Worm (Caenorhabditis elegans) whole organism, late embryonic: Measurements from ENCODE around the gene C26E6.1.

ENCODE experiments used
- che-1 ChIP-seq: sonication (generic microtip); optimal IDR thresholded peaks from 2 replicates; lab custom pipeline; 2016; ENCODE audit warnings: mild to moderate bottlenecking, missing genetic modification characterization, missing compliant biosample characterization
- ets-4 ChIP-seq: sonication (generic microtip); optimal IDR thresholded peaks from 2 replicates; lab custom pipeline; 2016; ENCODE audit warnings: missing genetic modification characterization, missing compliant biosample characterization
- fax-1 ChIP-seq: sonication (generic microtip); optimal IDR thresholded peaks from 2 replicates; lab custom pipeline; 2016; ENCODE audit warnings: missing genotype, missing genetic modification characterization, missing compliant biosample characterization
- gmeb-2 ChIP-seq: sonication (generic microtip); optimal IDR thresholded peaks from 2 replicates; lab custom pipeline; 2016; ENCODE audit warnings: missing genetic modification characterization, inconsistent platforms, missing compliant biosample characterization
- lin-11 ChIP-seq: fragments of 200-800 bp; sonication (Bioruptor generic); optimal IDR thresholded peaks from 2 replicates; lab custom pipeline; 2018; ENCODE audit warnings: mild to moderate bottlenecking, missing genetic modification characterization, missing compliant biosample characterization
- mec-3 ChIP-seq: sonication (generic microtip); optimal IDR thresholded peaks from 2 replicates; lab custom pipeline; 2016; ENCODE audit warnings: borderline replicate concordance, missing genetic modification characterization, missing compliant biosample characterization
- nhr-11 ChIP-seq: fragments of 150-350 bp; optimal IDR thresholded peaks from 2 replicates; lab custom pipeline; 2014; ENCODE audit warnings: missing biosample characterization, missing genetic modification characterization
- pha-4 ChIP-seq: fragments of 150-350 bp; optimal IDR thresholded peaks from 2 replicates; lab custom pipeline; 2018; ENCODE audit warnings: missing biosample characterization, missing genetic modification reagents, missing genetic modification characterization
- tbx-2 ChIP-seq: sonication (generic microtip); optimal IDR thresholded peaks from 2 replicates; lab custom pipeline; 2016; ENCODE audit warnings: missing genetic modification characterization, missing compliant biosample characterization
- unc-42 ChIP-seq: sonication (generic microtip); optimal IDR thresholded peaks from 2 replicates; lab custom pipeline; 2016; ENCODE audit warnings: missing genotype, missing genetic modification characterization, missing compliant biosample characterization
- unc-55 ChIP-seq: sonication (generic microtip); optimal IDR thresholded peaks from 2 replicates; lab custom pipeline; 2017; ENCODE audit warnings: missing biosample characterization, missing genetic modification reagents, missing genetic modification characterization

- no peak for TF ChIP-seq gmeb-2
- no peak for TF ChIP-seq nhr-11 (tag; lab: Kevin White, UChicago)
- TF ChIP-seq ets-4 (tag; lab: Kevin White, UChicago) = no peak
- no peak for TF ChIP-seq lin-11 (tag; lab: Kevin White, UChicago)
- no peak for TF ChIP-seq unc-42 (tag; lab: Kevin White, UChicago)
- no peak for TF ChIP-seq tbx-2 (tag; lab: Kevin White, UChicago)
- TF ChIP-seq mec-3 (tag; lab: Kevin White, UChicago) = no peak
- no peak for TF ChIP-seq fax-1 (tag; lab: Kevin White, UChicago)
- TF ChIP-seq unc-55 (GFP tag; lab: Kevin White, UChicago) = no peak
- no peak for TF ChIP-seq pha-4 (tag; lab: Kevin White, UChicago)
- TF ChIP-seq che-1 (tag; lab: Kevin White, UChicago) = no peak
Measured at ce11 chrIII:4932203-4932699, 24.4 kb upstream of the C26E6.1 start, which contains the start of the genes C26E6.12 and eri-9.
